Fruit fly (Drosophila melanogaster): ENCODE results near the gene pdm2.

pdm2 gene

dm6 chr2L:12656865-12657264, at the start of gene pdm2:
TSS of gene pdm2 (plus strand) at chr2L:12657165.
- no peak for TF ChIP-seq CG17801 (GFP tag; optimal IDR thresholded peaks at IDR 0.05; ENCODE audit: partially characterized antibody)

DNA sequence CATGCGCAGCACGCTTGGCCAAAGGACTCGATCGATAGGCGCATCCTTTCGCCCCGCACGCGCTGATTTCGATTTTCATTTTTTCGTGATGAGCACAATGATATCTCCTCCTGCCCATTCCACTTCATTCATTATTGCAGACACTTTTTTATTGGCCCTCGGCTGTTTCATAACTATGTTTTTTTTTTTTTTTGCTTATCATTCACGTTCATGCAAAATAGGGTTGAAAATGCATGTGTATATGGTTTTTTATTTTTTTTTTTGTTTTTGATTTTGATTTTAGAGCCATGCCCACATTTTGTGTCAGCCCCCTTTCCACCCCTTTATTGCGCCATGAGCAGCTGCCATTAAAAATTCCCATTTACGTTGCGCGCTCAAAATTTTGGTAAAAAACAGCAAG, 48.2 kb upstream of the pdm2 start:
- no peak for TF ChIP-seq CG17801 (GFP tag; optimal IDR thresholded peaks at IDR 0.05; ENCODE audit: partially characterized antibody)

- no peak for TF ChIP-seq CG17801 (GFP tag; optimal IDR thresholded peaks at IDR 0.05; ENCODE audit: partially characterized antibody)
These were observed 47.0 kb upstream of the pdm2 start for dm6 chr2L:12609855-12610436.

- no peak for TF ChIP-seq CG17801 (GFP tag; optimal IDR thresholded peaks at IDR 0.05; ENCODE audit: partially characterized antibody)
These were observed 45.3 kb upstream of the pdm2 start for dm6 chr2L:12611690-12612089.

dm6 chr2L:12612991-12613390, 44.0 kb upstream of the pdm2 start:
- TF ChIP-seq CG17801 (GFP tag; optimal IDR thresholded peaks at IDR 0.05; ENCODE audit: partially characterized antibody) = no peak

DNA sequence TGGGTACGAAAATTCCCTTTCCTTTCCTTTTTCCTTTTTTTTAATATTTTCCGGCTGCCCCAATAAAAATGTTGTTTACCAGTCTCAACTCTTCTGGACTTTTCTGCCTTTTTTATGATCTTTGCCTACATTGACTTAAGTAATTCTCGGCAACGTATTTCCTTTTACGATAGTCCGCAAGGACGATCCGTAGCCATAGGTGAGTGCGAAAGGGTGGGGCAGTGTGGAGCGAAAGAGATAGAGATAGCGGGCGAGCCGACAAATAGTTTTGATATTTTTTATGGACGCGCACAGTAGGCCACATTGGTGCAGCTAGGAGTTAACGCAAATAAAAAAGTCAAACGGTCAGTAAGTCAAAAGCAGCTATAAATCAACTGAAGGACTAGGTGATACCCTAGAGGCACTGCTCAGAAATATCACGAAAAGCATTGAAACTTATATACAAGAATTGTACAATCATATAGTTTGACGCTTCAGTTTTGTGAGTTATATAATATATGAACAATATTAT, 41.0 kb upstream of the pdm2 start:
- no peak for TF ChIP-seq CG17801 (GFP tag; optimal IDR thresholded peaks at IDR 0.05; ENCODE audit: partially characterized antibody)

DNA sequence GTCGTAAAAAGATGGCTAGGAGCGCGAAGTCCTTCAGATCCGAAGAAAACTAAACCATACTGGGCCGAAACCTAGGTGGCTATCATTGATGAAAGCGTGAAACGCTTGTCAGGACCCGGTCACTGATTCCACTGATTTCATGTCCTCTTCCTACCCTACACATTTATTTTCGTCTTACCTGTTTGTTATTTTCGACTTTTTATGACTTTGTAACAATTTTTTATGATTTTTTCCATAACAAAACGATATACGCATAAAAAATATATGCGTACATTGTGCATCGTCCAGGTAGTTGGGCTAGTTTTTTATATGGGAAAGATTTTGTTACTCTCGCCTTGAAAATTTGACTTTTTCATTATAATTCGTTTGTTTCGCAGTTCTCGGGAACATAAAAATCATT, 40.2 kb upstream of the pdm2 start:
- no peak for TF ChIP-seq CG17801 (GFP tag; optimal IDR thresholded peaks at IDR 0.05; ENCODE audit: partially characterized antibody)

DNA sequence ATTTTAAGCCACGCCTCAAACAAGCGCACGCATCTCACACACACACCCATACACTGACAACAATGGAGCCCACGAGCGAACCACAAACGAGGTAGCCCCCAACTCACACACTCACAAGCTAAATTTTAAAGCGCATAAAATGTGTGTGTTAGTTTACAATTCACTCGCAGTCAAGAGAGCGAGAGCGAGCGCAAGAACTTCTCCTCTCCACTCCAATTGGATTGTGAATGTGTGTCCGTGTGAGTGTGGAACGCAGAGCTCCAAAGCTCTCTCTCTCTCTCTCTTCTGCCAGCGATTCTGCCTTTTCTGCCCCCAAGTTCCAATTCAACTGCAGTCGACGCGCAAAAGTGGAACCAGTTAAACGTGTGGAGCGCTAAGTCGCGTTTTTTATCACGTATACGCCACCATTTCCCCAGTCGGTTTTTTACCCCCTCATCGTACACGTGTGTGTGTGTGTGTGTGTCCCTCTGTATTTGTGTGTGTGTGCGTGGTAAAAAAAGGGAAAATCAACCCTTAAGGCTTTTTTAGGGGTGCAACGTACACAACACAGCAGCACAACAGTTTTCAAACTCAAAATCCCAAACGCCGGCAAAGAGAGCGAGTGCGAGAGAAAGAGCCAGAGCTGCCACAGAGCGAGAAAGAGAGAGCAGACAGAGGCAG, 38.8 kb upstream of the pdm2 start:
- TF ChIP-seq CG17801 (GFP tag; optimal IDR thresholded peaks at IDR 0.05; ENCODE audit: partially characterized antibody) = peak; percentile 4

DNA sequence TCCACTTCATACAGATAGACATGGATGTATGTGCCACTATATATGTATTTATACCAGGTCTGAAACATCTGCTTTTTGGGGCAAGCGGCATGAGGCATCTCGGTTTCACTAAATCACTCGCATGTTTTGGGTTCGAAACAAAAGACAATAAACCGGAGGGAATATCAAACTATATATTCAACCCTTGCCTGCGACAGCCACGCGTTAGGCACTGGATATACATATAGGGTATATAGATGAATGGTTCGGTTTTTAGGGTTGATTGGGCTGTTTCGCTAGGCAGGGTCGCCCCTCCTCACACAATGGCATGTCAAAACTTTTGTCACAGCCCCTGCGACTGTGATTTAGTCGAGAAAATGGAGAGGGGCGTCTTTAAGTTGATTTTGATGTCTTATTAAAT, 33.9 kb upstream of the pdm2 start:
- TF ChIP-seq CG17801 (GFP tag; optimal IDR thresholded peaks at IDR 0.05; ENCODE audit: partially characterized antibody) = no peak

- TF ChIP-seq CG17801 (GFP tag; optimal IDR thresholded peaks at IDR 0.05; ENCODE audit: partially characterized antibody) = no peak
These were observed 23.8 kb upstream of the pdm2 start for dm6 chr2L:12633125-12633524.

- TF ChIP-seq CG17801 (GFP tag; optimal IDR thresholded peaks at IDR 0.05; ENCODE audit: partially characterized antibody) = no peak
These were observed 15.4 kb upstream of the pdm2 start for dm6 chr2L:12641534-12641933.

- TF ChIP-seq CG17801 (GFP tag; optimal IDR thresholded peaks at IDR 0.05; ENCODE audit: partially characterized antibody) = no peak
These were observed 12.7 kb upstream of the pdm2 start for dm6 chr2L:12644301-12644700.

DNA sequence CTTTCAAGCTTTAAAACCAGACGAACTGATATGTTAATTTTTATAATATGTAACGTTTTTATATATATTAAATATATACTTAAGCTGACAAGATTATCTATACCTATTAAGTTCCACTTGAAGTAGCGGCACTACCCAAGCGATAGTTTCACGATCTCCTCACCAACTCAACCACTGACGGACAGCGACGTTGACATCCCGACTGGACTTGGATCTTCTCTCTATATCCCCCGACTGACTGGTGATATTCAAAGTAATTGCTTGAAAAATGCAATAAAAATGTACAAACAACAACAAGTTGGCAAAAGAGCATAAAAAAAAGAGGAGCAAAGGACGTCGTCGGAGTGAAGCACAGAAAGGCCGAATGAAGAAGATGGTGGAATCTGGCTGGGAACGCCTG, 10.7 kb upstream of the pdm2 start, which contains the start of gene Ref2:
Gene Ref2 (minus strand): TSS at position 101 of the 400 bp plus-strand sequence.
- no peak for TF ChIP-seq CG17801 (GFP tag; optimal IDR thresholded peaks at IDR 0.05; ENCODE audit: partially characterized antibody)

DNA sequence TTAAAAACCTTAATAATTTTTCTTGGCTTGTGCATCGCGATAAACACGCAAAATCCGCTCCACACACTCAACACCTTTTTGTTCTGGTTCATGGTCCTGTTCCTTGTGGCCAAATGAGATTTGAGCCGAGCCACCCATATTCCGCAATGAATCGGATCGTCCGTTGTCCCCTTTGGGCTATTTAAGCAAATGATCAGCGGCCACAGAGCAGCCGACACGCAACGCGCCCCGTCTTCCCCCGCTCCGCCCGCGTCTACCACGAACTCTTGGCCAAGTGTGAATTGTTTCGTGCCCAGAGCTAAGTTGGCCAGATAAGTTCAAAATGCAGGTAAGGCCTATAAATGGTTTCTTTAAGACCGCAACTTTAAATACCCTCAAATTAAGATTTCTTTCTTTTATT, 5.9 kb upstream of the pdm2 start:
- no peak for TF ChIP-seq CG17801 (GFP tag; optimal IDR thresholded peaks at IDR 0.05; ENCODE audit: partially characterized antibody)

- no peak for TF ChIP-seq CG17801 (GFP tag; optimal IDR thresholded peaks at IDR 0.05; ENCODE audit: partially characterized antibody)
These were observed 1.1 kb upstream of the pdm2 start for dm6 chr2L:12655731-12656326.

DNA sequence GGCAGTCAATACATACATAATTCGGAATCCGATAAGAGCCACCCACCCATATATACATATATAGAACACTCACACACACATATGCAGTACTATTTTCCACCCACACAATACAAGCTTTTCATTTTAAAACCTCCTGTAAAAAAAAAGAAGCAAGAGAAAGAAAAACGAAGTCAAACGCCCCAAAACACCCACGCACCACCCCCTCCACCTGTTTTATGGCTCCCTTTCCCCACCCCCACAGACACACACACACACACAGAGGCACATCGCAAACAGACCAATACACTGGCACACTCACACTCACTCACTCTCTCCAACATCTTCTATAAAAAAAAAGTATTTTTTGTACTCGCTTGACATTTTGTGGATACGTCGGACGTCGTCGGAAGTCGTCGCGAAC, 372 bp downstream of the pdm2 start:
- no peak for TF ChIP-seq CG17801 (GFP tag; optimal IDR thresholded peaks at IDR 0.05; ENCODE audit: partially characterized antibody)
